Worm (Caenorhabditis elegans): Measurements from ENCODE around the gene vps-16.

vps-16 gene

ce11 chrIII:6442305-6443125 is 9.5 kb downstream of the vps-16 start, which contains the start of gene mel-32:
Gene mel-32, minus strand, starts transcription at chrIII:6443000.
- TF ChIP-seq dve-1 (tag; optimal IDR thresholded peaks at IDR 0.05; ENCODE audit: insufficient read depth) = peak; percentile 76
- TF ChIP-seq F37D6.2 (tag; optimal IDR thresholded peaks at IDR 0.05) = no peak
- 0 out of 2 replicates have a peak, but pooled peaks have one; percentile 20 for TF ChIP-seq hmg-1.1 (GFP tag; IDR thresholded peaks at IDR 0.05)
- peak; percentile 65 for TF ChIP-seq dpl-1 (GFP tag; optimal IDR thresholded peaks at IDR 0.05)
- no peak for TF ChIP-seq lin-15B (tag; optimal IDR thresholded peaks at IDR 0.05)
- TF ChIP-seq nhr-28 (tag; optimal IDR thresholded peaks at IDR 0.05) = peak; percentile 24
- TF ChIP-seq mep-1 (tag; optimal IDR thresholded peaks at IDR 0.05) = peak; percentile 7
- peak; percentile 5 for TF ChIP-seq hlh-11 (tag; optimal IDR thresholded peaks at IDR 0.05)
- TF ChIP-seq hlh-30 (tag; optimal IDR thresholded peaks at IDR 0.05; ENCODE audit: insufficient read depth) = no peak
- peak; percentile 40 for TF ChIP-seq ama-1 (optimal IDR thresholded peaks at IDR 0.05)
- peak; percentile 81 for TF ChIP-seq pqm-1 (tag; optimal IDR thresholded peaks at IDR 0.05)
- TF ChIP-seq lsy-2 (tag; optimal IDR thresholded peaks at IDR 0.05) = peak in 1 of 2 experiments; percentile 43
- peak in 1 of 2 experiments; percentile 6 for TF ChIP-seq hif-1 (tag; optimal IDR thresholded peaks at IDR 0.05)
- peak; percentile 10; the same call in 1 of the 2 replicates for TF ChIP-seq lin-1 (GFP tag; IDR thresholded peaks at IDR 0.05)
- TF ChIP-seq daf-16 (GFP tag; optimal IDR thresholded peaks at IDR 0.05) = no peak
- TF ChIP-seq daf-16 (tag; optimal IDR thresholded peaks at IDR 0.05) = peak; percentile 74
- TF ChIP-seq unc-130 (GFP tag; optimal IDR thresholded peaks at IDR 0.05) = peak; percentile 62
- TF ChIP-seq ceh-62 (tag; optimal IDR thresholded peaks at IDR 0.05) = no peak
- TF ChIP-seq Y48G9A.11 (GFP tag; IDR thresholded peaks at IDR 0.05) = peak; percentile 58; the same call in 1 of the 2 replicates
- TF ChIP-seq cey-2 (tag; optimal IDR thresholded peaks at IDR 0.05; ENCODE audit: borderline replicate concordance, insufficient read depth) = no peak
- TF ChIP-seq dmd-6 (GFP tag; IDR thresholded peaks at IDR 0.05) = peak; percentile 31
- TF ChIP-seq snpc-1.2 (GFP tag; IDR thresholded peaks at IDR 0.05) = 0 out of 2 replicates have a peak, but pooled peaks have one; percentile 34
- TF ChIP-seq lin-38 (GFP tag; IDR thresholded peaks at IDR 0.05) = peak; percentile 58

- TF ChIP-seq ceh-28 (tag; optimal IDR thresholded peaks at IDR 0.05) (no peak), snpc-1.2 (GFP tag; IDR thresholded peaks at IDR 0.05) (no peak), mes-2 (tag; optimal IDR thresholded peaks at IDR 0.05; ENCODE audit: poor library complexity, severe bottlenecking) (peak; percentile 56), lim-7 (GFP tag; IDR thresholded peaks at IDR 0.05) (no peak), mep-1 (tag; optimal IDR thresholded peaks at IDR 0.05) (peak; percentile 73), lin-1 (GFP tag; IDR thresholded peaks at IDR 0.05) (peak; percentile 27; the same call in 1 of the 2 replicates), T26A8.4 (GFP tag; IDR thresholded peaks at IDR 0.05) (peak; percentile 63; the same call in 1 of the 2 replicates), dpl-1 (GFP tag; optimal IDR thresholded peaks at IDR 0.05) (peak; percentile 12), nhr-10 (tag; optimal IDR thresholded peaks at IDR 0.05) (no peak), zag-1 (tag; optimal IDR thresholded peaks at IDR 0.05) (no peak), hmg-1.1 (GFP tag; IDR thresholded peaks at IDR 0.05) (peak; percentile 34; the same call in 1 of the 2 replicates), duxl-1 (tag; optimal IDR thresholded peaks at IDR 0.05; ENCODE audit: poor library complexity) (peak; percentile 66), dmd-9 (GFP tag; IDR thresholded peaks at IDR 0.05) (no peak), rbr-2 (tag; optimal IDR thresholded peaks at IDR 0.05) (peak; percentile 37), lsy-2 (tag; optimal IDR thresholded peaks at IDR 0.05) (peak in 1 of 2 experiments; percentile 86), mdl-1 (tag; optimal IDR thresholded peaks at IDR 0.05) (peak; percentile 28 to 74), zfp-2 (tag; optimal IDR thresholded peaks at IDR 0.05) (no peak), daf-8 (GFP tag; IDR thresholded peaks at IDR 0.05) (no peak), skn-1 (tag; optimal IDR thresholded peaks at IDR 0.05) (no peak), aly-2 (tag; optimal IDR thresholded peaks at IDR 0.05) (no peak), fkh-10 (GFP tag; optimal IDR thresholded peaks at IDR 0.05) (no peak), unc-39 (tag; optimal IDR thresholded peaks at IDR 0.05) (no peak), zip-2 (tag; optimal IDR thresholded peaks at IDR 0.05) (no peak), nhr-76 (tag; optimal IDR thresholded peaks at IDR 0.05) (no peak), saeg-2 (GFP tag; IDR thresholded peaks at IDR 0.05) (no peak), nhr-28 (tag; optimal IDR thresholded peaks at IDR 0.05) (peak; percentile 43), daf-16 (GFP tag; optimal IDR thresholded peaks at IDR 0.05) (peak in 1 of 2 experiments; percentile 32), daf-16 (tag; optimal IDR thresholded peaks at IDR 0.05) (peak; percentile 45), sdz-12 (GFP tag; optimal IDR thresholded peaks at IDR 0.05) (no peak), zip-11 (GFP tag; IDR thresholded peaks at IDR 0.05) (no peak), Y75B8A.6 (GFP tag; IDR thresholded peaks at IDR 0.05) (no peak), ceh-32 (tag; optimal IDR thresholded peaks at IDR 0.05; ENCODE audit: poor library complexity) (no peak), nhr-237 (tag; optimal IDR thresholded peaks at IDR 0.05) (no peak)
These were observed 11.3 kb downstream of the vps-16 start, which contains the start of gene C05D11.13 for ce11 chrIII:6444335-6444734. Gene C05D11.13, minus strand, starts transcription at chrIII:6444586.
